Fruit fly (Drosophila melanogaster) whole organism, wandering third instar larva: Measurements from ENCODE around the gene CG32066.

Experiments used
- Abd-B ChIP-seq: fragments of >200 bp; optimal IDR thresholded peaks from 2 replicates; lab custom pipeline; 2017; ENCODE audit warnings: missing biosample characterization, missing genetic modification characterization
- CG32264 ChIP-seq: fragments of 200-800 bp; sonication (Bioruptor generic); optimal IDR thresholded peaks from 2 replicates; lab custom pipeline; 2016; ENCODE audit warnings: missing biosample characterization, missing genetic modification characterization
- CG9705 ChIP-seq: fragments of 200-800 bp; sonication (Bioruptor generic); optimal IDR thresholded peaks from 2 replicates; lab custom pipeline; 2018; ENCODE audit warnings: missing biosample characterization, mild to moderate bottlenecking, missing genetic modification characterization
- CrebA ChIP-seq: fragments of 200-800 bp; sonication (Bioruptor generic); optimal IDR thresholded peaks from 2 replicates; lab custom pipeline; 2016; ENCODE audit warnings: missing biosample characterization, mild to moderate bottlenecking, missing genetic modification characterization, borderline replicate concordance
- Dfd ChIP-seq: fragments of >200 bp; optimal IDR thresholded peaks from 2 replicates; lab custom pipeline; 2017; ENCODE audit warnings: missing biosample characterization, missing genetic modification characterization
- Dif ChIP-seq: fragments of 200-275, 200-300 bp; sonication (Bioruptor generic); optimal IDR thresholded peaks from 2 replicates; lab custom pipeline; 2018; ENCODE audit warnings: missing biosample characterization, missing genetic modification characterization; ENCODE audit not compliant: partially characterized antibody
- GATAd ChIP-seq: sonication (Bioruptor generic); optimal IDR thresholded peaks from 2 replicates; lab custom pipeline; 2016; ENCODE audit warnings: missing biosample characterization, missing genetic modification characterization
- HLH106 ChIP-seq: fragments of 200-800 bp; optimal IDR thresholded peaks from 3 replicates; lab custom pipeline; 2019; ENCODE audit warnings: missing biosample characterization, mild to moderate bottlenecking, missing genetic modification characterization, moderate library complexity
- Hnf4 ChIP-seq: fragments of 200-800 bp; sonication (Bioruptor generic); optimal IDR thresholded peaks from 2 replicates; lab custom pipeline; 2016; ENCODE audit warnings: missing biosample characterization, mild to moderate bottlenecking, missing genetic modification characterization
- Hr78 ChIP-seq: fragments of >200 bp; optimal IDR thresholded peaks from 2 replicates; lab custom pipeline; 2017; ENCODE audit warnings: missing biosample characterization, missing genetic modification characterization
- Hr83 ChIP-seq: fragments of 200-300 bp; sonication (Bioruptor generic); optimal IDR thresholded peaks from 2 replicates; lab custom pipeline; 2016; ENCODE audit warnings: missing biosample characterization, mild to moderate bottlenecking, missing genetic modification characterization, moderate library complexity; ENCODE audit not compliant: poor library complexity, severe bottlenecking
- Jra ChIP-seq: sonication (Bioruptor generic); optimal IDR thresholded peaks from 2 replicates; lab custom pipeline; 2016; ENCODE audit warnings: missing biosample characterization, missing genetic modification characterization
- Mio ChIP-seq: sonication (Bioruptor generic); optimal IDR thresholded peaks from 2 replicates; lab custom pipeline; 2016; ENCODE audit warnings: missing biosample characterization, missing genetic modification characterization
- Myc ChIP-seq: fragments of >200 bp; optimal IDR thresholded peaks from 2 replicates; lab custom pipeline; 2017
- N ChIP-seq: fragments of >200 bp; optimal IDR thresholded peaks from 2 replicates; lab custom pipeline; 2018; ENCODE audit warnings: missing biosample characterization, missing external identifiers, missing genetic modification characterization
- OdsH ChIP-seq: fragments of 200-800 bp; sonication (Bioruptor generic); optimal IDR thresholded peaks from 2 replicates; lab custom pipeline; 2016; ENCODE audit warnings: missing biosample characterization, mild to moderate bottlenecking, missing genetic modification characterization
- Rel ChIP-seq, 2 experiments: fragments of 200-800 bp; sonication (Bioruptor generic) in 1 of 2; optimal IDR thresholded peaks; 2 replicates in 1 of 2; 3 replicates in 1 of 2; lab custom pipeline; 2016 to 2019; ENCODE audit warnings: mild to moderate bottlenecking in 2 of 2, missing biosample characterization in 2 of 2, missing genetic modification characterization in 2 of 2, moderate library complexity in 1 of 2
- Sp1 ChIP-seq: fragments of 200-800 bp; sonication (Bioruptor generic); optimal IDR thresholded peaks from 3 replicates; lab custom pipeline; 2019; ENCODE audit warnings: missing biosample characterization, mild to moderate bottlenecking, missing genetic modification characterization, moderate library complexity
- Vsx2 ChIP-seq: fragments of 200-300, 225-300 bp; sonication (Bioruptor generic); optimal IDR thresholded peaks from 2 replicates; lab custom pipeline; 2018; ENCODE audit warnings: missing biosample characterization, missing genetic modification characterization; ENCODE audit not compliant: partially characterized antibody
- br ChIP-seq: fragments of 200-800 bp; sonication (Bioruptor generic); optimal IDR thresholded peaks from 2 replicates; lab custom pipeline; 2016; ENCODE audit warnings: missing biosample characterization, missing genetic modification characterization
- brk ChIP-seq: fragments of 200-800 bp; sonication (Bioruptor generic); optimal IDR thresholded peaks from 2 replicates; lab custom pipeline; 2016; ENCODE audit warnings: missing biosample characterization, mild to moderate bottlenecking, missing genetic modification characterization
- dl ChIP-seq, 2 experiments: fragments of 175-275, 200-275 bp in 1 of 2; fragments of 200-275 bp in 1 of 2; sonication (Bioruptor generic); optimal IDR thresholded peaks; lab custom pipeline; 2018; ENCODE audit warnings: mild to moderate bottlenecking in 2 of 2, missing biosample characterization in 2 of 2, missing genetic modification characterization in 2 of 2, moderate library complexity in 2 of 2; ENCODE audit not compliant: partially characterized antibody in 2 of 2, insufficient read depth in 1 of 2
- dmrt93B ChIP-seq: fragments of 200-800 bp; sonication (Bioruptor generic); optimal IDR thresholded peaks from 2 replicates; lab custom pipeline; 2018; ENCODE audit warnings: missing biosample characterization, mild to moderate bottlenecking, missing genetic modification characterization
- dsf ChIP-seq: sonication (Bioruptor generic); optimal IDR thresholded peaks from 2 replicates; lab custom pipeline; 2016; ENCODE audit warnings: missing biosample characterization, missing genetic modification characterization, borderline replicate concordance
- ey ChIP-seq: fragments of 200-800 bp; sonication (Bioruptor generic); optimal IDR thresholded peaks from 2 replicates; lab custom pipeline; 2016; ENCODE audit warnings: missing biosample characterization, missing genetic modification characterization
- foxo ChIP-seq, 2 experiments: fragments of 200-800 bp; sonication (Bioruptor generic); optimal IDR thresholded peaks; 2 replicates in 1 of 2; 3 replicates in 1 of 2; lab custom pipeline; 2016 to 2017; ENCODE audit warnings: missing biosample characterization in 2 of 2, missing genetic modification characterization in 2 of 2
- fru ChIP-seq: fragments of 200-800 bp; sonication (Bioruptor generic); optimal IDR thresholded peaks from 3 replicates; lab custom pipeline; 2016; ENCODE audit warnings: missing biosample characterization, mild to moderate bottlenecking, missing genetic modification characterization
- h ChIP-seq: fragments of 200-800 bp; sonication (Bioruptor generic); optimal IDR thresholded peaks from 3 replicates; lab custom pipeline; 2016; ENCODE audit warnings: missing biosample characterization, mild to moderate bottlenecking, missing genetic modification characterization
- jim ChIP-seq: fragments of 175-275, 200-325 bp; sonication (Bioruptor generic); optimal IDR thresholded peaks from 2 replicates; lab custom pipeline; 2016; ENCODE audit warnings: missing biosample characterization, mild to moderate bottlenecking, missing genetic modification characterization
- lola ChIP-seq: fragments of >200 bp; optimal IDR thresholded peaks from 2 replicates; lab custom pipeline; 2017; ENCODE audit warnings: missing biosample characterization, missing genetic modification characterization
- pan ChIP-seq: fragments of >200 bp; optimal IDR thresholded peaks from 2 replicates; lab custom pipeline; 2017
- psq ChIP-seq: fragments of 200-800 bp; sonication (Bioruptor generic); optimal IDR thresholded peaks from 3 replicates; lab custom pipeline; 2017; ENCODE audit warnings: missing biosample characterization, mild to moderate bottlenecking, missing genetic modification characterization, moderate library complexity
- rgr ChIP-seq: fragments of 200-800 bp; sonication (Bioruptor generic); optimal IDR thresholded peaks from 3 replicates; lab custom pipeline; 2016; ENCODE audit warnings: missing biosample characterization, mild to moderate bottlenecking, missing genetic modification characterization
- sage ChIP-seq: fragments of 200-800 bp; sonication (Bioruptor generic); optimal IDR thresholded peaks from 2 replicates; lab custom pipeline; 2016; ENCODE audit warnings: missing biosample characterization, mild to moderate bottlenecking, missing genetic modification characterization
- sv ChIP-seq: fragments of 200-800 bp; sonication (Bioruptor generic); optimal IDR thresholded peaks from 3 replicates; lab custom pipeline; 2016; ENCODE audit warnings: missing biosample characterization, missing genetic modification characterization
- tai ChIP-seq: sonication (Bioruptor generic); optimal IDR thresholded peaks from 2 replicates; lab custom pipeline; 2016; ENCODE audit warnings: missing biosample characterization, missing genetic modification characterization
- usp ChIP-seq: fragments of >200 bp; optimal IDR thresholded peaks from 2 replicates; lab custom pipeline; 2017; ENCODE audit warnings: missing biosample characterization, missing genetic modification characterization
- woc ChIP-seq: sonication (Bioruptor generic); optimal IDR thresholded peaks from 2 replicates; lab custom pipeline; 2016; ENCODE audit warnings: missing biosample characterization, mild to moderate bottlenecking, missing genetic modification characterization

CG32066 gene

dm6 chr3L:10656451-10657198, 4.2 kb downstream of the CG32066 start:
- TF ChIP-seq Dif (GFP tag; lab: Kevin White, UChicago) (no peak), Abd-B (GFP tag; lab: Kevin White, UChicago) (no peak), br (GFP tag; lab: Kevin White, UChicago) (peak; percentile 36), CrebA (GFP tag; lab: Kevin White, UChicago) (no peak), brk (GFP tag; lab: Kevin White, UChicago) (no peak), Hnf4 (peak; percentile 19), fru (GFP tag; lab: Kevin White, UChicago) (peak; percentile 21), sage (GFP tag; lab: Kevin White, UChicago) (no peak), Sp1 (GFP tag; lab: Kevin White, UChicago) (no peak), Rel (GFP tag; optimal IDR thresholded peaks at IDR 0.05; lab: Kevin White, UChicago) (no peak), Rel (tag; optimal IDR thresholded peaks at IDR 0.05; lab: Kevin White, UChicago) (no peak), tai (GFP tag; lab: Kevin White, UChicago) (no peak), dmrt93B (GFP tag; lab: Kevin White, UChicago) (no peak), h (GFP tag; lab: Kevin White, UChicago) (peak; percentile 23), Jra (GFP tag; lab: Kevin White, UChicago) (no peak), HLH106 (tag; lab: Kevin White, UChicago) (no peak), dl (GFP tag; optimal IDR thresholded peaks at IDR 0.05; lab: Kevin White, UChicago; ENCODE audit: insufficient read depth in 1 of 2, partially characterized antibody in 2 of 2) (no peak), sv (GFP tag; lab: Kevin White, UChicago) (peak; percentile 12), Mio (GFP tag; lab: Kevin White, UChicago) (no peak), Dfd (no peak), woc (GFP tag; lab: Kevin White, UChicago) (no peak), Hr83 (GFP tag; lab: Kevin White, UChicago) (peak; percentile 57), foxo (GFP tag; optimal IDR thresholded peaks at IDR 0.05; lab: Kevin White, UChicago) (peak in 1 of 2 experiments; percentile 11), CG9705 (no peak), ey (GFP tag; lab: Kevin White, UChicago) (no peak), Hr78 (no peak), N (GFP tag; lab: Kevin White, UChicago) (no peak), psq (GFP tag; lab: Kevin White, UChicago) (no peak), rgr (GFP tag; lab: Kevin White, UChicago) (peak; percentile 25), CG32264 (GFP tag; lab: Kevin White, UChicago) (no peak), usp (no peak), dsf (GFP tag; lab: Kevin White, UChicago) (no peak), lola (GFP tag; lab: Kevin White, UChicago) (no peak), GATAd (GFP tag; lab: Kevin White, UChicago) (no peak), jim (GFP tag; lab: Kevin White, UChicago) (no peak), Myc (lab: Kevin White, UChicago) (no peak), pan (lab: Kevin White, UChicago) (no peak), Vsx2 (GFP tag; lab: Kevin White, UChicago) (no peak), OdsH (peak; percentile 46)

dm6 chr3L:10654439-10654838, 6.4 kb downstream of the CG32066 start:
- TF ChIP-seq dmrt93B (GFP tag; lab: Kevin White, UChicago) (no peak), pan (lab: Kevin White, UChicago) (no peak), Hr78 (no peak), h (GFP tag; lab: Kevin White, UChicago) (no peak), CrebA (GFP tag; lab: Kevin White, UChicago) (no peak), foxo (GFP tag; optimal IDR thresholded peaks at IDR 0.05; lab: Kevin White, UChicago) (no peak), N (GFP tag; lab: Kevin White, UChicago) (no peak), dl (GFP tag; optimal IDR thresholded peaks at IDR 0.05; lab: Kevin White, UChicago; ENCODE audit: insufficient read depth in 1 of 2, partially characterized antibody in 2 of 2) (no peak), fru (GFP tag; lab: Kevin White, UChicago) (no peak), sage (GFP tag; lab: Kevin White, UChicago) (no peak), dsf (GFP tag; lab: Kevin White, UChicago) (no peak), brk (GFP tag; lab: Kevin White, UChicago) (no peak), HLH106 (tag; lab: Kevin White, UChicago) (no peak), Myc (lab: Kevin White, UChicago) (no peak), jim (GFP tag; lab: Kevin White, UChicago) (no peak)
- TF ChIP-seq, all 38 proteins: peak for 0
